Fruit fly (Drosophila melanogaster) whole organism, pupa: ENCODE measurements around the gene TwdlE.

Experiments used
- CG10348 ChIP-seq: fragments of 200-800 bp; sonication (Bioruptor generic); IDR thresholded peaks from 2 replicates; pipeline ENCODE4 v1.3.6; 2022; ENCODE audit warnings: missing biosample characterization, missing genetic modification characterization
- CG12605 ChIP-seq: fragments of 200-800 bp; sonication (Bioruptor generic); IDR thresholded peaks from 2 replicates; pipeline ENCODE4 v1.3.6; 2022; ENCODE audit warnings: missing biosample characterization, missing genetic modification characterization
- CG13204 ChIP-seq: fragments of 200-800 bp; sonication (Bioruptor generic); optimal IDR thresholded peaks from 2 replicates; lab custom pipeline; 2018; ENCODE audit warnings: missing biosample characterization, mild to moderate bottlenecking, missing genetic modification characterization, moderate library complexity
- CG14655 ChIP-seq: fragments of 200-800 bp; sonication (Bioruptor generic); optimal IDR thresholded peaks from 3 replicates; lab custom pipeline; 2017; ENCODE audit warnings: mild to moderate bottlenecking, missing biosample characterization, missing genetic modification reagents, missing genetic modification characterization
- CG15710 ChIP-seq: fragments of 200-800 bp; sonication (Bioruptor generic); optimal IDR thresholded peaks from 2 replicates; lab custom pipeline; 2018; ENCODE audit warnings: missing biosample characterization, mild to moderate bottlenecking, missing genetic modification characterization, moderate library complexity
- CG17806 ChIP-seq: fragments of 200-800 bp; sonication (Bioruptor generic); optimal IDR thresholded peaks from 2 replicates; lab custom pipeline; 2018; ENCODE audit warnings: missing biosample characterization, mild to moderate bottlenecking, missing genetic modification characterization, moderate library complexity
- CG32121 ChIP-seq: fragments of 200-800 bp; sonication (Bioruptor generic); IDR thresholded peaks from 2 replicates; pipeline ENCODE4 v1.3.6; 2022; ENCODE audit warnings: missing biosample characterization, missing genetic modification characterization
- CG34367 ChIP-seq: fragments of 200-800 bp; sonication (Bioruptor generic); optimal IDR thresholded peaks from 2 replicates; lab custom pipeline; 2018; ENCODE audit warnings: missing biosample characterization, mild to moderate bottlenecking, missing genetic modification characterization
- CG4496 ChIP-seq: fragments of 200-800 bp; sonication (Bioruptor generic); IDR thresholded peaks from 3 replicates; pipeline ENCODE4 v1.3.6; 2022; ENCODE audit warnings: missing biosample characterization, missing genetic modification characterization
- CG8159 ChIP-seq: fragments of 200-800 bp; sonication (Bioruptor generic); optimal IDR thresholded peaks from 3 replicates; lab custom pipeline; 2018; ENCODE audit warnings: missing biosample characterization, mild to moderate bottlenecking, missing genetic modification characterization, moderate library complexity
- CG8301 ChIP-seq: fragments of 200-800 bp; sonication (Bioruptor generic); optimal IDR thresholded peaks from 2 replicates; lab custom pipeline; 2018; ENCODE audit warnings: missing biosample characterization, mild to moderate bottlenecking, missing genetic modification characterization
- CG9948 ChIP-seq: fragments of 200-800 bp; sonication (Bioruptor generic); optimal IDR thresholded peaks from 2 replicates; lab custom pipeline; 2018; ENCODE audit warnings: missing biosample characterization, mild to moderate bottlenecking, missing genetic modification characterization, moderate library complexity
- D1 ChIP-seq: fragments of 200-800 bp; sonication (Bioruptor generic); optimal IDR thresholded peaks from 2 replicates; lab custom pipeline; 2018; ENCODE audit warnings: missing biosample characterization, mild to moderate bottlenecking, missing genetic modification characterization, moderate library complexity
- EcR ChIP-seq: fragments of 200-800 bp; sonication (Bioruptor generic); optimal IDR thresholded peaks from 3 replicates; lab custom pipeline; 2019; ENCODE audit warnings: missing biosample characterization, missing genetic modification characterization, mild to moderate bottlenecking, moderate library complexity, missing genetic modification reagents
- Ets98B ChIP-seq: fragments of 200-800 bp; sonication (Bioruptor generic); IDR thresholded peaks from 2 replicates; pipeline ENCODE4 v1.3.6; 2022; ENCODE audit warnings: missing biosample characterization, missing genetic modification characterization
- Pif1A ChIP-seq: fragments of 200-800 bp; sonication (Bioruptor generic); optimal IDR thresholded peaks from 3 replicates; lab custom pipeline; 2016; ENCODE audit warnings: missing biosample characterization, missing genetic modification characterization
- Pif1B ChIP-seq: fragments of 200-800 bp; sonication (Bioruptor generic); optimal IDR thresholded peaks from 3 replicates; lab custom pipeline; 2016; ENCODE audit warnings: missing biosample characterization, missing genetic modification characterization
- Snoo ChIP-seq: fragments of 200-800 bp; sonication (Bioruptor generic); optimal IDR thresholded peaks from 3 replicates; lab custom pipeline; 2017; ENCODE audit warnings: missing biosample characterization, mild to moderate bottlenecking, missing genetic modification characterization, inconsistent platforms
- fd96Ca ChIP-seq: fragments of 200-800 bp; sonication (Bioruptor generic); IDR thresholded peaks from 3 replicates; pipeline ENCODE4 v1.3.6; 2022; ENCODE audit warnings: missing biosample characterization, missing genetic modification characterization
- gl ChIP-seq: fragments of 200-800 bp; sonication (Bioruptor generic); optimal IDR thresholded peaks from 2 replicates; lab custom pipeline; 2018; ENCODE audit warnings: missing biosample characterization, mild to moderate bottlenecking, missing genetic modification characterization
- rn ChIP-seq: fragments of 200-800 bp; sonication (Bioruptor generic); IDR thresholded peaks from 2 replicates; pipeline ENCODE4 v1.3.6; 2022; ENCODE audit warnings: missing biosample characterization, missing genetic modification characterization

TwdlE gene

DNA sequence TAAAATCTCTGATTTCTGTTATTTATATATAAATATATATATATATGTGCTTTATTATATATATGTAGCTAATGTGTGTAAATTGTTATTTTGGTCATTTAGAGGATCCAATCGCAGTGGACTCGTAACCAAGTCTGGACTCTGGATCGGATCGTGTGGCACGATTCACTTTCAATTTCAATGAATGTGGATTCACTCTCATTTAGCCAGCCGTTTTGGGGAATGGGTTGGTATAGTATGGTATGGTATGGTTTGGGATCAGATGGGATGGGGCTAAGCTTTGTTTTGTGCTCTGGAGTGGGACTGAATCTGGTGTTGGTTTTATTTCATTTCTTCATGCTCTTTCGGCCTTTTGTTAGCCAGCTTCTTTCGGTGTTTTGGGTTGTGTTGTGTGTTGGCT lies 1.1 kb upstream of the TwdlE start:
- TF ChIP-seq CG8159 (no peak), CG17806 (tag; lab: Kevin White, UChicago) (no peak), gl (tag; lab: Kevin White, UChicago) (no peak), CG13204 (GFP tag; lab: Kevin White, UChicago) (no peak), fd96Ca (no peak), Pif1A (GFP tag; lab: Kevin White, UChicago) (no peak), CG9948 (tag; lab: Kevin White, UChicago) (no peak), CG4496 (no peak), CG32121 (GFP tag; lab: Robert Waterston, UW) (no peak), Snoo (tag; lab: Kevin White, UChicago) (no peak), CG14655 (GFP tag; lab: Kevin White, UChicago) (no peak), CG15710 (tag; lab: Kevin White, UChicago) (no peak), CG12605 (GFP tag; lab: Robert Waterston, UW) (no peak), rn (no peak), CG34367 (tag; lab: Kevin White, UChicago) (no peak), D1 (tag; lab: Kevin White, UChicago) (no peak), CG10348 (GFP tag; lab: Robert Waterston, UW) (no peak), Pif1B (GFP tag; lab: Kevin White, UChicago) (no peak), EcR (no peak), Ets98B (no peak)

dm6 chr2L:7856380-7857127 lies 4.1 kb downstream of the TwdlE start, which contains the start of gene lectin-28C:
TSS of gene lectin-28C (plus strand) at chr2L:7857077.
- TF ChIP-seq CG8159 = peak; percentile 20
- TF ChIP-seq CG4496 = peak; percentile 65
- peak; percentile 92 for TF ChIP-seq EcR

dm6 chr2L:7855108-7855507 lies 5.5 kb downstream of the TwdlE start, which contains the start of gene CG14535:
TSS of gene CG14535 (minus strand) at chr2L:7855475.
- TF ChIP-seq CG4496 = 0 out of 3 replicates have a peak, but pooled peaks have one; percentile 19
- no peak for TF ChIP-seq CG14655 (GFP tag; lab: Kevin White, UChicago)
- TF ChIP-seq CG12605 (GFP tag; lab: Robert Waterston, UW) = 0 out of 2 replicates have a peak, but pooled peaks have one; percentile 12
- TF ChIP-seq CG34367 (tag; lab: Kevin White, UChicago) = no peak
- peak; percentile 68 for TF ChIP-seq Ets98B

DNA sequence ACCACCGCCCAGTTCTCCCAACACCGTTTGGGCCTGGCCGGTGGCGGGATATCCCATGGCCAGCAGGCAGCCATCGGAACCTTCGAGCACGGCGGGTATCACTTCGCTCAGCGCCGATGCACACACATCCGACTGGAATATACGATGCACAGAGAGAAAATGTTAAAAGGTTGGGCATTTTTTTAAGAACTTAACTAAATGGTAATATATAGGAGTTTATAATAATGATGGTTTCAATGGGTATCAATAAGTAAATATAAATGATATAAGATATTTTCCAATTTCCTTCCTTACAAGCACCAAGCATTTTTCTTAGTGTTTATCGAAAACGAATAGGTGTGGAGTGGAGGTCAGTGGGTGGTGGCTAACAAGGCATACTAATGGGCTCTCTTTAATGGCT lies 9.0 kb downstream of the TwdlE start:
- TF ChIP-seq CG17806 (tag; lab: Kevin White, UChicago) (peak; percentile 2), CG8159 (peak; percentile 0), CG9948 (tag; lab: Kevin White, UChicago) (no peak), CG14655 (GFP tag; lab: Kevin White, UChicago) (peak; percentile 9), gl (tag; lab: Kevin White, UChicago) (no peak)

dm6 chr2L:7850406-7850805 lies 10.2 kb downstream of the TwdlE start:
- TF ChIP-seq CG8301 (tag; lab: Kevin White, UChicago) = no peak
- TF ChIP-seq CG12605 (GFP tag; lab: Robert Waterston, UW) = no peak
- TF ChIP-seq CG8159 = no peak
- TF ChIP-seq Pif1B (GFP tag; lab: Kevin White, UChicago) = no peak

dm6 chr2L:7849472-7849871 lies 11.2 kb downstream of the TwdlE start:
- TF ChIP-seq rn (no peak), CG13204 (GFP tag; lab: Kevin White, UChicago) (no peak), Ets98B (no peak), CG9948 (tag; lab: Kevin White, UChicago) (no peak), CG32121 (GFP tag; lab: Robert Waterston, UW) (0 out of 2 replicates have a peak, but pooled peaks have one; percentile 15), CG12605 (GFP tag; lab: Robert Waterston, UW) (no peak), CG4496 (no peak), CG8159 (peak; percentile 20), CG14655 (GFP tag; lab: Kevin White, UChicago) (peak; percentile 12)

dm6 chr2L:7841244-7841643 lies 19.4 kb downstream of the TwdlE start:
- TF ChIP-seq Snoo (tag; lab: Kevin White, UChicago) = no peak
- no peak for TF ChIP-seq CG17806 (tag; lab: Kevin White, UChicago)
- no peak for TF ChIP-seq gl (tag; lab: Kevin White, UChicago)
- no peak for TF ChIP-seq CG8159
- TF ChIP-seq fd96Ca = no peak
- no peak for TF ChIP-seq CG15710 (tag; lab: Kevin White, UChicago)
- no peak for TF ChIP-seq Pif1A (GFP tag; lab: Kevin White, UChicago)
- TF ChIP-seq CG32121 (GFP tag; lab: Robert Waterston, UW) = no peak
- no peak for TF ChIP-seq CG8301 (tag; lab: Kevin White, UChicago)
- TF ChIP-seq CG13204 (GFP tag; lab: Kevin White, UChicago) = no peak
- no peak for TF ChIP-seq Ets98B
- no peak for TF ChIP-seq rn
- no peak for TF ChIP-seq Pif1B (GFP tag; lab: Kevin White, UChicago)
